Fruit fly (Drosophila melanogaster) whole organism, wandering third instar larva: Measurements from ENCODE around the gene RpS20.

Source experiments
- Abd-B ChIP-seq: fragments of >200 bp; optimal IDR thresholded peaks from 2 replicates; lab custom pipeline; 2017; ENCODE audit warnings: missing biosample characterization, missing genetic modification characterization
- CG9705 ChIP-seq: fragments of 200-800 bp; sonication (Bioruptor generic); optimal IDR thresholded peaks from 2 replicates; lab custom pipeline; 2018; ENCODE audit warnings: missing biosample characterization, mild to moderate bottlenecking, missing genetic modification characterization
- CrebA ChIP-seq: fragments of 200-800 bp; sonication (Bioruptor generic); optimal IDR thresholded peaks from 2 replicates; lab custom pipeline; 2016; ENCODE audit warnings: missing biosample characterization, mild to moderate bottlenecking, missing genetic modification characterization, borderline replicate concordance
- Dfd ChIP-seq: fragments of >200 bp; optimal IDR thresholded peaks from 2 replicates; lab custom pipeline; 2017; ENCODE audit warnings: missing biosample characterization, missing genetic modification characterization
- Dif ChIP-seq: fragments of 200-275, 200-300 bp; sonication (Bioruptor generic); optimal IDR thresholded peaks from 2 replicates; lab custom pipeline; 2018; ENCODE audit warnings: missing biosample characterization, missing genetic modification characterization; ENCODE audit not compliant: partially characterized antibody
- GATAd ChIP-seq: sonication (Bioruptor generic); optimal IDR thresholded peaks from 2 replicates; lab custom pipeline; 2016; ENCODE audit warnings: missing biosample characterization, missing genetic modification characterization
- HLH106 ChIP-seq: fragments of 200-800 bp; optimal IDR thresholded peaks from 3 replicates; lab custom pipeline; 2019; ENCODE audit warnings: missing biosample characterization, mild to moderate bottlenecking, missing genetic modification characterization, moderate library complexity
- Hnf4 ChIP-seq: fragments of 200-800 bp; sonication (Bioruptor generic); optimal IDR thresholded peaks from 2 replicates; lab custom pipeline; 2016; ENCODE audit warnings: missing biosample characterization, mild to moderate bottlenecking, missing genetic modification characterization
- Hr78 ChIP-seq: fragments of >200 bp; optimal IDR thresholded peaks from 2 replicates; lab custom pipeline; 2017; ENCODE audit warnings: missing biosample characterization, missing genetic modification characterization
- Hr83 ChIP-seq: fragments of 200-300 bp; sonication (Bioruptor generic); optimal IDR thresholded peaks from 2 replicates; lab custom pipeline; 2016; ENCODE audit warnings: missing biosample characterization, mild to moderate bottlenecking, missing genetic modification characterization, moderate library complexity; ENCODE audit not compliant: poor library complexity, severe bottlenecking
- Jra ChIP-seq: sonication (Bioruptor generic); optimal IDR thresholded peaks from 2 replicates; lab custom pipeline; 2016; ENCODE audit warnings: missing biosample characterization, missing genetic modification characterization
- Mio ChIP-seq: sonication (Bioruptor generic); optimal IDR thresholded peaks from 2 replicates; lab custom pipeline; 2016; ENCODE audit warnings: missing biosample characterization, missing genetic modification characterization
- N ChIP-seq: fragments of >200 bp; optimal IDR thresholded peaks from 2 replicates; lab custom pipeline; 2018; ENCODE audit warnings: missing biosample characterization, missing external identifiers, missing genetic modification characterization
- OdsH ChIP-seq: fragments of 200-800 bp; sonication (Bioruptor generic); optimal IDR thresholded peaks from 2 replicates; lab custom pipeline; 2016; ENCODE audit warnings: missing biosample characterization, mild to moderate bottlenecking, missing genetic modification characterization
- Rel ChIP-seq, 2 experiments: fragments of 200-800 bp; sonication (Bioruptor generic) in 1 of 2; optimal IDR thresholded peaks; 2 replicates in 1 of 2; 3 replicates in 1 of 2; lab custom pipeline; 2016 to 2019; ENCODE audit warnings: mild to moderate bottlenecking in 2 of 2, missing biosample characterization in 2 of 2, missing genetic modification characterization in 2 of 2, moderate library complexity in 1 of 2
- br ChIP-seq: fragments of 200-800 bp; sonication (Bioruptor generic); optimal IDR thresholded peaks from 2 replicates; lab custom pipeline; 2016; ENCODE audit warnings: missing biosample characterization, missing genetic modification characterization
- brk ChIP-seq: fragments of 200-800 bp; sonication (Bioruptor generic); optimal IDR thresholded peaks from 2 replicates; lab custom pipeline; 2016; ENCODE audit warnings: missing biosample characterization, mild to moderate bottlenecking, missing genetic modification characterization
- dl ChIP-seq, 2 experiments: fragments of 175-275, 200-275 bp in 1 of 2; fragments of 200-275 bp in 1 of 2; sonication (Bioruptor generic); optimal IDR thresholded peaks; lab custom pipeline; 2018; ENCODE audit warnings: mild to moderate bottlenecking in 2 of 2, missing biosample characterization in 2 of 2, missing genetic modification characterization in 2 of 2, moderate library complexity in 2 of 2; ENCODE audit not compliant: partially characterized antibody in 2 of 2, insufficient read depth in 1 of 2
- dmrt93B ChIP-seq: fragments of 200-800 bp; sonication (Bioruptor generic); optimal IDR thresholded peaks from 2 replicates; lab custom pipeline; 2018; ENCODE audit warnings: missing biosample characterization, mild to moderate bottlenecking, missing genetic modification characterization
- dsf ChIP-seq: sonication (Bioruptor generic); optimal IDR thresholded peaks from 2 replicates; lab custom pipeline; 2016; ENCODE audit warnings: missing biosample characterization, missing genetic modification characterization, borderline replicate concordance
- foxo ChIP-seq, 2 experiments: fragments of 200-800 bp; sonication (Bioruptor generic); optimal IDR thresholded peaks; 2 replicates in 1 of 2; 3 replicates in 1 of 2; lab custom pipeline; 2016 to 2017; ENCODE audit warnings: missing biosample characterization in 2 of 2, missing genetic modification characterization in 2 of 2
- fru ChIP-seq: fragments of 200-800 bp; sonication (Bioruptor generic); optimal IDR thresholded peaks from 3 replicates; lab custom pipeline; 2016; ENCODE audit warnings: missing biosample characterization, mild to moderate bottlenecking, missing genetic modification characterization
- h ChIP-seq: fragments of 200-800 bp; sonication (Bioruptor generic); optimal IDR thresholded peaks from 3 replicates; lab custom pipeline; 2016; ENCODE audit warnings: missing biosample characterization, mild to moderate bottlenecking, missing genetic modification characterization
- pan ChIP-seq: fragments of >200 bp; optimal IDR thresholded peaks from 2 replicates; lab custom pipeline; 2017
- psq ChIP-seq: fragments of 200-800 bp; sonication (Bioruptor generic); optimal IDR thresholded peaks from 3 replicates; lab custom pipeline; 2017; ENCODE audit warnings: missing biosample characterization, mild to moderate bottlenecking, missing genetic modification characterization, moderate library complexity
- rgr ChIP-seq: fragments of 200-800 bp; sonication (Bioruptor generic); optimal IDR thresholded peaks from 3 replicates; lab custom pipeline; 2016; ENCODE audit warnings: missing biosample characterization, mild to moderate bottlenecking, missing genetic modification characterization
- sage ChIP-seq: fragments of 200-800 bp; sonication (Bioruptor generic); optimal IDR thresholded peaks from 2 replicates; lab custom pipeline; 2016; ENCODE audit warnings: missing biosample characterization, mild to moderate bottlenecking, missing genetic modification characterization
- sv ChIP-seq: fragments of 200-800 bp; sonication (Bioruptor generic); optimal IDR thresholded peaks from 3 replicates; lab custom pipeline; 2016; ENCODE audit warnings: missing biosample characterization, missing genetic modification characterization
- tai ChIP-seq: sonication (Bioruptor generic); optimal IDR thresholded peaks from 2 replicates; lab custom pipeline; 2016; ENCODE audit warnings: missing biosample characterization, missing genetic modification characterization
- usp ChIP-seq: fragments of >200 bp; optimal IDR thresholded peaks from 2 replicates; lab custom pipeline; 2017; ENCODE audit warnings: missing biosample characterization, missing genetic modification characterization

Gene RpS20

dm6 chr3R:20835531-20835930 lies 13.6 kb downstream of the RpS20 start:
- TF ChIP-seq h (GFP tag; lab: Kevin White, UChicago): no peak
- peak; percentile 24 for TF ChIP-seq Hnf4 (GFP tag; lab: Kevin White, UChicago)
- TF ChIP-seq fru (GFP tag; lab: Kevin White, UChicago): peak; percentile 18
- TF ChIP-seq, all 38 proteins: peak for 2

- TF ChIP-seq sage (GFP tag; lab: Kevin White, UChicago) (no peak), foxo (GFP tag; optimal IDR thresholded peaks at IDR 0.05; lab: Kevin White, UChicago) (peak in 1 of 2 experiments; percentile 21)
Measured at dm6 chr3R:20836257-20836856, 14.4 kb downstream of the RpS20 start.

- TF ChIP-seq Mio (GFP tag; lab: Kevin White, UChicago): no peak
- no peak for TF ChIP-seq usp
- TF ChIP-seq Rel (GFP tag; optimal IDR thresholded peaks at IDR 0.05; lab: Kevin White, UChicago): no peak
- peak; percentile 26 for TF ChIP-seq Rel (tag; optimal IDR thresholded peaks at IDR 0.05; lab: Kevin White, UChicago)
- TF ChIP-seq h (GFP tag; lab: Kevin White, UChicago): peak; percentile 46
- TF ChIP-seq, all 38 proteins: peak for 2
Measured at dm6 chr3R:20837242-20837664, 15.3 kb downstream of the RpS20 start.

dm6 chr3R:20838787-20839186 lies 16.8 kb downstream of the RpS20 start:
- no peak for TF ChIP-seq foxo (GFP tag; optimal IDR thresholded peaks at IDR 0.05; lab: Kevin White, UChicago)
- no peak for TF ChIP-seq Mio (GFP tag; lab: Kevin White, UChicago)
- no peak for TF ChIP-seq Hr83
- TF ChIP-seq N: no peak
- TF ChIP-seq CrebA (GFP tag; lab: Kevin White, UChicago): no peak
- no peak for TF ChIP-seq Hnf4 (GFP tag; lab: Kevin White, UChicago)

- TF ChIP-seq br (no peak), Dif (GFP tag; lab: Kevin White, UChicago) (no peak), dmrt93B (GFP tag; lab: Kevin White, UChicago) (no peak), psq (GFP tag; lab: Kevin White, UChicago) (no peak), Jra (GFP tag; lab: Kevin White, UChicago) (no peak), OdsH (GFP tag; lab: Kevin White, UChicago) (no peak), dsf (GFP tag; lab: Kevin White, UChicago) (no peak), usp (no peak), dl (GFP tag; optimal IDR thresholded peaks at IDR 0.05; lab: Kevin White, UChicago; ENCODE audit: insufficient read depth in 1 of 2, partially characterized antibody in 2 of 2) (no peak)
Measured at dm6 chr3R:20841840-20842239, 19.9 kb downstream of the RpS20 start, which contains the start of gene CG15695. Gene CG15695 (plus strand): TSS chr3R:20842140.

- no peak for TF ChIP-seq OdsH (GFP tag; lab: Kevin White, UChicago)
- TF ChIP-seq pan (lab: Kevin White, UChicago): no peak
- no peak for TF ChIP-seq fru (GFP tag; lab: Kevin White, UChicago)
- TF ChIP-seq Dif (GFP tag; lab: Kevin White, UChicago): no peak
- no peak for TF ChIP-seq rgr (GFP tag; lab: Kevin White, UChicago)
- TF ChIP-seq N: no peak
- TF ChIP-seq Rel (GFP tag; optimal IDR thresholded peaks at IDR 0.05; lab: Kevin White, UChicago): no peak
- TF ChIP-seq Rel (tag; optimal IDR thresholded peaks at IDR 0.05; lab: Kevin White, UChicago): no peak
- no peak for TF ChIP-seq GATAd
- no peak for TF ChIP-seq Hr78 (GFP tag; lab: Kevin White, UChicago)
- TF ChIP-seq HLH106: no peak
- TF ChIP-seq dsf (GFP tag; lab: Kevin White, UChicago): no peak
- TF ChIP-seq CrebA (GFP tag; lab: Kevin White, UChicago): no peak
- no peak for TF ChIP-seq usp
- TF ChIP-seq Jra (GFP tag; lab: Kevin White, UChicago): no peak
- no peak for TF ChIP-seq brk (GFP tag; lab: Kevin White, UChicago)
Measured at dm6 chr3R:20845493-20845892, 23.5 kb downstream of the RpS20 start.

dm6 chr3R:20846316-20846715 lies 24.3 kb downstream of the RpS20 start:
- TF ChIP-seq sv (GFP tag; lab: Kevin White, UChicago) (no peak), HLH106 (no peak), Abd-B (GFP tag; lab: Kevin White, UChicago) (no peak), Hr83 (no peak), tai (GFP tag; lab: Kevin White, UChicago) (no peak), rgr (GFP tag; lab: Kevin White, UChicago) (no peak), CG9705 (GFP tag; lab: Kevin White, UChicago) (no peak), dsf (GFP tag; lab: Kevin White, UChicago) (no peak), Dfd (GFP tag; lab: Kevin White, UChicago) (no peak)
- TF ChIP-seq, all 38 proteins: peak for 0
